Worm (Caenorhabditis elegans) whole organism, L1 larva: ENCODE measurements around the gene B0281.4.

Source experiments
- C34B4.2 ChIP-seq: sonication (generic microtip); optimal IDR thresholded peaks from 2 replicates; lab custom pipeline; 2017; ENCODE audit warnings: mild to moderate bottlenecking, missing genetic modification characterization, missing compliant biosample characterization
- F16B12.6 ChIP-seq: fragments of 150-350 bp; optimal IDR thresholded peaks from 2 replicates; lab custom pipeline; 2014; ENCODE audit warnings: missing biosample characterization, missing genetic modification characterization
- Y116A8C.19 ChIP-seq: sonication (generic microtip); optimal IDR thresholded peaks from 2 replicates; lab custom pipeline; 2016; ENCODE audit warnings: missing compliant biosample characterization, missing genetic modification characterization, borderline replicate concordance
- aha-1 ChIP-seq: fragments of 150-350 bp; optimal IDR thresholded peaks from 2 replicates; lab custom pipeline; 2014; ENCODE audit warnings: missing biosample characterization, missing genetic modification characterization
- aly-2 ChIP-seq: fragments of 150-350 bp; optimal IDR thresholded peaks from 2 replicates; lab custom pipeline; 2014; ENCODE audit warnings: missing biosample characterization, missing genetic modification characterization
- blmp-1 ChIP-seq: fragments of 150-350 bp; optimal IDR thresholded peaks from 2 replicates; lab custom pipeline; 2014; ENCODE audit warnings: missing biosample characterization, missing genetic modification characterization
- ceh-8 ChIP-seq: fragments of 200-800 bp; sonication (Bioruptor generic); optimal IDR thresholded peaks from 2 replicates; lab custom pipeline; 2018; ENCODE audit warnings: mild to moderate bottlenecking, missing genetic modification characterization, moderate library complexity, missing compliant biosample characterization
- ceh-82 ChIP-seq, 3 experiments: fragments of 150-350 bp in 1 of 3; sonication (generic microtip) in 2 of 3; optimal IDR thresholded peaks; 2 replicates each; lab custom pipeline; 2014 to 2017; ENCODE audit warnings: missing biosample characterization in 3 of 3, missing genetic modification characterization in 3 of 3
- ces-1 ChIP-seq: fragments of 150-350 bp; optimal IDR thresholded peaks from 2 replicates; lab custom pipeline; 2014; ENCODE audit warnings: missing biosample characterization, missing genetic modification reagents, missing genetic modification characterization
- dpl-1 ChIP-seq, 3 experiments: fragments of 150-350 bp in 2 of 3; sonication (generic microtip) in 1 of 3; optimal IDR thresholded peaks; 2 replicates each; lab custom pipeline; 2014 to 2017; ENCODE audit warnings: missing biosample characterization in 3 of 3, missing genetic modification characterization in 3 of 3, missing genetic modification reagents in 3 of 3
- efl-1 ChIP-seq, 4 experiments: fragments of 150-350 bp; optimal IDR thresholded peaks in 3 of 4; peaks in 1 of 4; 1 replicate in 1 of 4; 2 replicates in 3 of 4; lab custom pipeline; 2014; ENCODE audit warnings: missing biosample characterization in 2 of 4, missing genetic modification characterization in 2 of 4, missing genetic modification reagents in 2 of 4
- egl-13 ChIP-seq: sonication (generic microtip); optimal IDR thresholded peaks from 2 replicates; lab custom pipeline; 2016; ENCODE audit warnings: missing genotype, missing genetic modification reagents, missing genetic modification characterization, missing compliant biosample characterization
- elt-2 ChIP-seq: sonication (generic microtip); optimal IDR thresholded peaks from 2 replicates; lab custom pipeline; 2016; ENCODE audit warnings: missing genetic modification characterization, mild to moderate bottlenecking, inconsistent platforms, missing compliant biosample characterization, missing genetic modification reagents
- elt-3 ChIP-seq, 6 experiments: fragments of 150-350 bp in 1 of 6; sonication (generic microtip); optimal IDR thresholded peaks; 2 replicates each; lab custom pipeline; 2017 to 2018; ENCODE audit warnings: missing biosample characterization in 6 of 6, missing genetic modification characterization in 6 of 6, inconsistent platforms in 1 of 6
- fkh-8 ChIP-seq: sonication (generic microtip); optimal IDR thresholded peaks from 2 replicates; lab custom pipeline; 2016; ENCODE audit warnings: mild to moderate bottlenecking, missing genetic modification characterization, missing compliant biosample characterization
- grh-1 ChIP-seq: fragments of 200-800 bp; sonication (Bioruptor generic); IDR thresholded peaks from 2 replicates; pipeline ENCODE4 v1.3.6; 2022; ENCODE audit warnings: missing genetic modification reagents, missing genetic modification characterization, missing compliant biosample characterization
- hlh-4 ChIP-seq: sonication (generic microtip); optimal IDR thresholded peaks from 2 replicates; lab custom pipeline; 2016; ENCODE audit warnings: mild to moderate bottlenecking, missing genetic modification characterization, missing compliant biosample characterization
- jun-1 ChIP-seq: fragments of 150-350 bp; optimal IDR thresholded peaks from 2 replicates; lab custom pipeline; 2014; ENCODE audit warnings: missing biosample characterization, missing genetic modification reagents, missing genetic modification characterization
- lin-13 ChIP-seq: fragments of 150-350 bp; optimal IDR thresholded peaks from 2 replicates; lab custom pipeline; 2014; ENCODE audit warnings: missing biosample characterization, missing genetic modification reagents, missing genetic modification characterization
- lin-14 ChIP-seq: fragments of 200-800 bp; sonication (Bioruptor generic); optimal IDR thresholded peaks from 2 replicates; lab custom pipeline; 2018; ENCODE audit warnings: mild to moderate bottlenecking, missing genetic modification characterization, moderate library complexity, missing compliant biosample characterization
- lin-35 ChIP-seq, 2 experiments: fragments of 150-350 bp; optimal IDR thresholded peaks; 2 replicates each; lab custom pipeline; 2014; ENCODE audit warnings: missing biosample characterization in 2 of 2, missing genetic modification characterization in 2 of 2, missing genetic modification reagents in 2 of 2
- lsy-2 ChIP-seq, 2 experiments: fragments of 150-350 bp; optimal IDR thresholded peaks; 2 replicates each; lab custom pipeline; 2014; ENCODE audit warnings: missing biosample characterization in 2 of 2, missing genetic modification characterization in 2 of 2
- mdl-1 ChIP-seq, 2 experiments: fragments of 150-350 bp; optimal IDR thresholded peaks; 2 replicates each; lab custom pipeline; 2014 to 2017; ENCODE audit warnings: missing biosample characterization in 2 of 2, missing genetic modification characterization in 2 of 2, inconsistent platforms in 1 of 2
- mef-2 ChIP-seq: fragments of 150-350 bp; optimal IDR thresholded peaks from 2 replicates; lab custom pipeline; 2014; ENCODE audit warnings: missing biosample characterization, missing genetic modification characterization
- mep-1 ChIP-seq: fragments of 150-350 bp; optimal IDR thresholded peaks from 2 replicates; lab custom pipeline; 2014; ENCODE audit warnings: missing biosample characterization, missing genetic modification characterization
- nhr-12 ChIP-seq: sonication (generic microtip); optimal IDR thresholded peaks from 2 replicates; lab custom pipeline; 2017; ENCODE audit warnings: missing biosample characterization, missing genetic modification characterization
- nhr-19 ChIP-seq: fragments of 200-800 bp; sonication (Bioruptor generic); conservative IDR thresholded peaks from 2 replicates; pipeline ENCODE4 v1.3.6; 2022; ENCODE audit warnings: missing genetic modification characterization, missing compliant biosample characterization
- nhr-76 ChIP-seq: sonication (generic microtip); optimal IDR thresholded peaks from 2 replicates; lab custom pipeline; 2017; ENCODE audit warnings: missing biosample characterization, missing genetic modification characterization
- nhr-84 ChIP-seq: sonication (generic microtip); optimal IDR thresholded peaks from 2 replicates; lab custom pipeline; 2017; ENCODE audit warnings: missing biosample characterization, missing genetic modification characterization
- nhr-90 ChIP-seq: sonication (generic microtip); optimal IDR thresholded peaks from 2 replicates; lab custom pipeline; 2016; ENCODE audit warnings: mild to moderate bottlenecking, missing genetic modification characterization, missing compliant biosample characterization; ENCODE audit not compliant: poor library complexity
- pag-3 ChIP-seq: sonication (generic microtip); optimal IDR thresholded peaks from 2 replicates; lab custom pipeline; 2017; ENCODE audit warnings: missing genetic modification characterization, mild to moderate bottlenecking, missing compliant biosample characterization, antibody characterized with exemption, borderline replicate concordance; ENCODE audit not compliant: insufficient read depth
- pax-3 ChIP-seq: fragments of 200-800 bp; sonication (Bioruptor generic); optimal IDR thresholded peaks from 2 replicates; lab custom pipeline; 2018; ENCODE audit warnings: mild to moderate bottlenecking, missing genetic modification characterization, moderate library complexity, missing compliant biosample characterization
- rnt-1 ChIP-seq: sonication (generic microtip); optimal IDR thresholded peaks from 2 replicates; lab custom pipeline; 2016; ENCODE audit warnings: mild to moderate bottlenecking, missing genetic modification characterization, moderate library complexity, missing compliant biosample characterization
- skn-1 ChIP-seq: fragments of 150-350 bp; optimal IDR thresholded peaks from 2 replicates; lab custom pipeline; 2014; ENCODE audit warnings: missing biosample characterization, missing genetic modification characterization
- snpc-4 ChIP-seq: fragments of 150-350 bp; optimal IDR thresholded peaks from 2 replicates; lab custom pipeline; 2014; ENCODE audit warnings: missing biosample characterization, missing genetic modification characterization
- snu-23 ChIP-seq: sonication (generic microtip); optimal IDR thresholded peaks from 2 replicates; lab custom pipeline; 2016; ENCODE audit warnings: missing genetic modification characterization, missing compliant biosample characterization
- sptf-1 ChIP-seq: fragments of 150-350 bp; optimal IDR thresholded peaks from 2 replicates; lab custom pipeline; 2014; ENCODE audit warnings: missing biosample characterization, missing genetic modification characterization
- sup-37 ChIP-seq: fragments of 200-800 bp; sonication (Bioruptor generic); optimal IDR thresholded peaks from 2 replicates; lab custom pipeline; 2018; ENCODE audit warnings: mild to moderate bottlenecking, missing genetic modification characterization, missing compliant biosample characterization
- tlp-1 ChIP-seq: fragments of 150-350 bp; optimal IDR thresholded peaks from 2 replicates; lab custom pipeline; 2014; ENCODE audit warnings: missing biosample characterization, missing genetic modification characterization
- unc-62 ChIP-seq: fragments of 150-350 bp; optimal IDR thresholded peaks from 2 replicates; lab custom pipeline; 2014; ENCODE audit warnings: missing biosample characterization, missing genetic modification reagents, missing genetic modification characterization
- unc-86 ChIP-seq: sonication (generic microtip); optimal IDR thresholded peaks from 2 replicates; lab custom pipeline; 2016; ENCODE audit warnings: missing genetic modification characterization, missing compliant biosample characterization
- vab-15 ChIP-seq: sonication (generic microtip); optimal IDR thresholded peaks from 2 replicates; lab custom pipeline; 2017; ENCODE audit warnings: missing genotype, mild to moderate bottlenecking, missing genetic modification characterization, missing compliant biosample characterization
- zip-4 ChIP-seq: fragments of 200-800 bp; sonication (Bioruptor generic); optimal IDR thresholded peaks from 2 replicates; lab custom pipeline; 2018; ENCODE audit warnings: mild to moderate bottlenecking, missing genetic modification characterization, moderate library complexity, missing compliant biosample characterization
- ztf-11 ChIP-seq, 2 experiments: sonication (generic microtip); optimal IDR thresholded peaks; 2 replicates each; lab custom pipeline; 2016 to 2017; ENCODE audit warnings: missing genetic modification characterization in 2 of 2, missing biosample characterization in 1 of 2, missing compliant biosample characterization in 1 of 2
- ztf-4 ChIP-seq: fragments of 150-350 bp; optimal IDR thresholded peaks from 2 replicates; lab custom pipeline; 2014; ENCODE audit warnings: missing biosample characterization, missing genetic modification characterization

Gene B0281.4

ce11 chrII:2341515-2341914, 42.9 kb upstream of the B0281.4 start, which contains the start of gene enri-1:
Gene enri-1 (minus strand): TSS chrII:2341615.
- no peak for TF ChIP-seq nhr-12 (tag; lab: Kevin White, UChicago)
- TF ChIP-seq lin-13 (GFP tag; lab: Kevin White, UChicago) = no peak
- no peak for TF ChIP-seq tlp-1 (tag; lab: Kevin White, UChicago)
- no peak for TF ChIP-seq mdl-1 (tag; optimal IDR thresholded peaks at IDR 0.05; lab: Kevin White, UChicago)
- no peak for TF ChIP-seq unc-62 (GFP tag; lab: Kevin White, UChicago)
- TF ChIP-seq ces-1 (GFP tag; lab: Kevin White, UChicago) = no peak
- no peak for TF ChIP-seq egl-13 (tag; lab: Kevin White, UChicago)
- no peak for TF ChIP-seq pag-3 (tag; lab: Kevin White, UChicago)
- TF ChIP-seq sup-37 = no peak
- TF ChIP-seq ceh-82 (tag; optimal IDR thresholded peaks at IDR 0.05; lab: Kevin White, UChicago) = no peak
- no peak for TF ChIP-seq unc-86 (tag; lab: Kevin White, UChicago)
- no peak for TF ChIP-seq nhr-90 (tag; lab: Kevin White, UChicago)
- TF ChIP-seq lsy-2 (tag; optimal IDR thresholded peaks at IDR 0.05; lab: Kevin White, UChicago) = no peak

ce11 chrII:2340974-2341373, 42.3 kb upstream of the B0281.4 start:
- TF ChIP-seq sup-37 (no peak), lsy-2 (tag; optimal IDR thresholded peaks at IDR 0.05; lab: Kevin White, UChicago) (peak in 1 of 2 experiments; percentile 10), F16B12.6 (tag; lab: Kevin White, UChicago) (peak; percentile 4), dpl-1 (GFP tag; optimal IDR thresholded peaks at IDR 0.05; lab: Kevin White, UChicago) (no peak), Y116A8C.19 (tag; lab: Kevin White, UChicago) (no peak), ztf-11 (tag; optimal IDR thresholded peaks at IDR 0.05; lab: Kevin White, UChicago) (no peak), hlh-4 (no peak), lin-14 (GFP tag; lab: Kevin White, UChicago) (peak; percentile 61), aly-2 (no peak), efl-1 (optimal IDR thresholded peaks at IDR 0.05; lab: Kevin White, UChicago) (peak; percentile 34 to 44), efl-1 (GFP tag; optimal IDR thresholded peaks at IDR 0.05 in 1 of 2; lab: Kevin White, UChicago) (peak; percentile 18 to 20), pax-3 (tag; lab: Kevin White, UChicago) (no peak), fkh-8 (tag; lab: Kevin White, UChicago) (no peak), rnt-1 (tag; lab: Kevin White, UChicago) (peak; percentile 78), nhr-84 (no peak), aha-1 (no peak), nhr-19 (GFP tag; lab: Robert Waterston, UW) (no peak), elt-3 (tag; optimal IDR thresholded peaks at IDR 0.05; lab: Kevin White, UChicago) (no peak), lin-35 (GFP tag; optimal IDR thresholded peaks at IDR 0.05; lab: Kevin White, UChicago) (peak; percentile 10 to 23), skn-1 (tag; lab: Kevin White, UChicago) (no peak), nhr-90 (tag; lab: Kevin White, UChicago) (no peak), vab-15 (tag; lab: Kevin White, UChicago) (no peak), jun-1 (tag; lab: Kevin White, UChicago) (no peak), mep-1 (peak; percentile 35), snu-23 (GFP tag; lab: Kevin White, UChicago) (peak; percentile 6), tlp-1 (tag; lab: Kevin White, UChicago) (no peak), nhr-76 (no peak), elt-2 (no peak), lin-13 (GFP tag; lab: Kevin White, UChicago) (no peak)

ce11 chrII:2336177-2336576, 37.5 kb upstream of the B0281.4 start:
- TF ChIP-seq elt-2 = no peak
- no peak for TF ChIP-seq unc-86 (tag; lab: Kevin White, UChicago)
- TF ChIP-seq C34B4.2 (tag; lab: Kevin White, UChicago) = no peak
- TF ChIP-seq pag-3 (tag; lab: Kevin White, UChicago) = no peak
- TF ChIP-seq blmp-1 (tag; lab: Kevin White, UChicago) = no peak
- TF ChIP-seq sptf-1 (tag; lab: Kevin White, UChicago) = no peak
- TF ChIP-seq egl-13 (tag; lab: Kevin White, UChicago) = no peak
- TF ChIP-seq mef-2 (tag; lab: Kevin White, UChicago) = no peak
- no peak for TF ChIP-seq elt-3 (tag; optimal IDR thresholded peaks at IDR 0.05; lab: Kevin White, UChicago)
- TF ChIP-seq Y116A8C.19 (tag; lab: Kevin White, UChicago) = no peak
- no peak for TF ChIP-seq ceh-8
- no peak for TF ChIP-seq lin-35 (GFP tag; optimal IDR thresholded peaks at IDR 0.05; lab: Kevin White, UChicago)
- TF ChIP-seq zip-4 = no peak
- no peak for TF ChIP-seq grh-1
- no peak for TF ChIP-seq ztf-4 (tag; lab: Kevin White, UChicago)
- no peak for TF ChIP-seq efl-1 (optimal IDR thresholded peaks at IDR 0.05; lab: Kevin White, UChicago)
- TF ChIP-seq efl-1 (GFP tag; optimal IDR thresholded peaks at IDR 0.05 in 1 of 2; lab: Kevin White, UChicago) = no peak
- TF ChIP-seq snpc-4 = no peak
